Fruit fly (Drosophila melanogaster) whole organism, wandering third instar larva: ENCODE results near the gene osp.

Experiments
- Abd-B ChIP-seq: fragments of >200 bp; optimal IDR thresholded peaks from 2 replicates; lab custom pipeline; 2017; ENCODE audit warnings: missing biosample characterization, missing genetic modification characterization
- CG32264 ChIP-seq: fragments of 200-800 bp; sonication (Bioruptor generic); optimal IDR thresholded peaks from 2 replicates; lab custom pipeline; 2016; ENCODE audit warnings: missing biosample characterization, missing genetic modification characterization
- CG9705 ChIP-seq: fragments of 200-800 bp; sonication (Bioruptor generic); optimal IDR thresholded peaks from 2 replicates; lab custom pipeline; 2018; ENCODE audit warnings: missing biosample characterization, mild to moderate bottlenecking, missing genetic modification characterization
- CrebA ChIP-seq: fragments of 200-800 bp; sonication (Bioruptor generic); optimal IDR thresholded peaks from 2 replicates; lab custom pipeline; 2016; ENCODE audit warnings: missing biosample characterization, mild to moderate bottlenecking, missing genetic modification characterization, borderline replicate concordance
- Dif ChIP-seq: fragments of 200-275, 200-300 bp; sonication (Bioruptor generic); optimal IDR thresholded peaks from 2 replicates; lab custom pipeline; 2018; ENCODE audit warnings: missing biosample characterization, missing genetic modification characterization; ENCODE audit not compliant: partially characterized antibody
- GATAd ChIP-seq: sonication (Bioruptor generic); optimal IDR thresholded peaks from 2 replicates; lab custom pipeline; 2016; ENCODE audit warnings: missing biosample characterization, missing genetic modification characterization
- HLH106 ChIP-seq: fragments of 200-800 bp; optimal IDR thresholded peaks from 3 replicates; lab custom pipeline; 2019; ENCODE audit warnings: missing biosample characterization, mild to moderate bottlenecking, missing genetic modification characterization, moderate library complexity
- Hnf4 ChIP-seq: fragments of 200-800 bp; sonication (Bioruptor generic); optimal IDR thresholded peaks from 2 replicates; lab custom pipeline; 2016; ENCODE audit warnings: missing biosample characterization, mild to moderate bottlenecking, missing genetic modification characterization
- Hr78 ChIP-seq: fragments of >200 bp; optimal IDR thresholded peaks from 2 replicates; lab custom pipeline; 2017; ENCODE audit warnings: missing biosample characterization, missing genetic modification characterization
- Jra ChIP-seq: sonication (Bioruptor generic); optimal IDR thresholded peaks from 2 replicates; lab custom pipeline; 2016; ENCODE audit warnings: missing biosample characterization, missing genetic modification characterization
- Mio ChIP-seq: sonication (Bioruptor generic); optimal IDR thresholded peaks from 2 replicates; lab custom pipeline; 2016; ENCODE audit warnings: missing biosample characterization, missing genetic modification characterization
- Myc ChIP-seq: fragments of >200 bp; optimal IDR thresholded peaks from 2 replicates; lab custom pipeline; 2017
- N ChIP-seq: fragments of >200 bp; optimal IDR thresholded peaks from 2 replicates; lab custom pipeline; 2018; ENCODE audit warnings: missing biosample characterization, missing external identifiers, missing genetic modification characterization
- OdsH ChIP-seq: fragments of 200-800 bp; sonication (Bioruptor generic); optimal IDR thresholded peaks from 2 replicates; lab custom pipeline; 2016; ENCODE audit warnings: missing biosample characterization, mild to moderate bottlenecking, missing genetic modification characterization
- Rel ChIP-seq, 2 experiments: fragments of 200-800 bp; sonication (Bioruptor generic) in 1 of 2; optimal IDR thresholded peaks; 2 replicates in 1 of 2; 3 replicates in 1 of 2; lab custom pipeline; 2016 to 2019; ENCODE audit warnings: mild to moderate bottlenecking in 2 of 2, missing biosample characterization in 2 of 2, missing genetic modification characterization in 2 of 2, moderate library complexity in 1 of 2
- Sp1 ChIP-seq: fragments of 200-800 bp; sonication (Bioruptor generic); optimal IDR thresholded peaks from 3 replicates; lab custom pipeline; 2019; ENCODE audit warnings: missing biosample characterization, mild to moderate bottlenecking, missing genetic modification characterization, moderate library complexity
- Vsx2 ChIP-seq: fragments of 200-300, 225-300 bp; sonication (Bioruptor generic); optimal IDR thresholded peaks from 2 replicates; lab custom pipeline; 2018; ENCODE audit warnings: missing biosample characterization, missing genetic modification characterization; ENCODE audit not compliant: partially characterized antibody
- br ChIP-seq: fragments of 200-800 bp; sonication (Bioruptor generic); optimal IDR thresholded peaks from 2 replicates; lab custom pipeline; 2016; ENCODE audit warnings: missing biosample characterization, missing genetic modification characterization
- brk ChIP-seq: fragments of 200-800 bp; sonication (Bioruptor generic); optimal IDR thresholded peaks from 2 replicates; lab custom pipeline; 2016; ENCODE audit warnings: missing biosample characterization, mild to moderate bottlenecking, missing genetic modification characterization
- dl ChIP-seq, 2 experiments: fragments of 175-275, 200-275 bp in 1 of 2; fragments of 200-275 bp in 1 of 2; sonication (Bioruptor generic); optimal IDR thresholded peaks; lab custom pipeline; 2018; ENCODE audit warnings: mild to moderate bottlenecking in 2 of 2, missing biosample characterization in 2 of 2, missing genetic modification characterization in 2 of 2, moderate library complexity in 2 of 2; ENCODE audit not compliant: partially characterized antibody in 2 of 2, insufficient read depth in 1 of 2
- dmrt93B ChIP-seq: fragments of 200-800 bp; sonication (Bioruptor generic); optimal IDR thresholded peaks from 2 replicates; lab custom pipeline; 2018; ENCODE audit warnings: missing biosample characterization, mild to moderate bottlenecking, missing genetic modification characterization
- ey ChIP-seq: fragments of 200-800 bp; sonication (Bioruptor generic); optimal IDR thresholded peaks from 2 replicates; lab custom pipeline; 2016; ENCODE audit warnings: missing biosample characterization, missing genetic modification characterization
- foxo ChIP-seq, 2 experiments: fragments of 200-800 bp; sonication (Bioruptor generic); optimal IDR thresholded peaks; 2 replicates in 1 of 2; 3 replicates in 1 of 2; lab custom pipeline; 2016 to 2017; ENCODE audit warnings: missing biosample characterization in 2 of 2, missing genetic modification characterization in 2 of 2
- fru ChIP-seq: fragments of 200-800 bp; sonication (Bioruptor generic); optimal IDR thresholded peaks from 3 replicates; lab custom pipeline; 2016; ENCODE audit warnings: missing biosample characterization, mild to moderate bottlenecking, missing genetic modification characterization
- h ChIP-seq: fragments of 200-800 bp; sonication (Bioruptor generic); optimal IDR thresholded peaks from 3 replicates; lab custom pipeline; 2016; ENCODE audit warnings: missing biosample characterization, mild to moderate bottlenecking, missing genetic modification characterization
- jim ChIP-seq: fragments of 175-275, 200-325 bp; sonication (Bioruptor generic); optimal IDR thresholded peaks from 2 replicates; lab custom pipeline; 2016; ENCODE audit warnings: missing biosample characterization, mild to moderate bottlenecking, missing genetic modification characterization
- pan ChIP-seq: fragments of >200 bp; optimal IDR thresholded peaks from 2 replicates; lab custom pipeline; 2017
- psq ChIP-seq: fragments of 200-800 bp; sonication (Bioruptor generic); optimal IDR thresholded peaks from 3 replicates; lab custom pipeline; 2017; ENCODE audit warnings: missing biosample characterization, mild to moderate bottlenecking, missing genetic modification characterization, moderate library complexity
- rgr ChIP-seq: fragments of 200-800 bp; sonication (Bioruptor generic); optimal IDR thresholded peaks from 3 replicates; lab custom pipeline; 2016; ENCODE audit warnings: missing biosample characterization, mild to moderate bottlenecking, missing genetic modification characterization
- sage ChIP-seq: fragments of 200-800 bp; sonication (Bioruptor generic); optimal IDR thresholded peaks from 2 replicates; lab custom pipeline; 2016; ENCODE audit warnings: missing biosample characterization, mild to moderate bottlenecking, missing genetic modification characterization
- sv ChIP-seq: fragments of 200-800 bp; sonication (Bioruptor generic); optimal IDR thresholded peaks from 3 replicates; lab custom pipeline; 2016; ENCODE audit warnings: missing biosample characterization, missing genetic modification characterization
- tai ChIP-seq: sonication (Bioruptor generic); optimal IDR thresholded peaks from 2 replicates; lab custom pipeline; 2016; ENCODE audit warnings: missing biosample characterization, missing genetic modification characterization
- usp ChIP-seq: fragments of >200 bp; optimal IDR thresholded peaks from 2 replicates; lab custom pipeline; 2017; ENCODE audit warnings: missing biosample characterization, missing genetic modification characterization
- woc ChIP-seq: sonication (Bioruptor generic); optimal IDR thresholded peaks from 2 replicates; lab custom pipeline; 2016; ENCODE audit warnings: missing biosample characterization, mild to moderate bottlenecking, missing genetic modification characterization

osp gene

DNA sequence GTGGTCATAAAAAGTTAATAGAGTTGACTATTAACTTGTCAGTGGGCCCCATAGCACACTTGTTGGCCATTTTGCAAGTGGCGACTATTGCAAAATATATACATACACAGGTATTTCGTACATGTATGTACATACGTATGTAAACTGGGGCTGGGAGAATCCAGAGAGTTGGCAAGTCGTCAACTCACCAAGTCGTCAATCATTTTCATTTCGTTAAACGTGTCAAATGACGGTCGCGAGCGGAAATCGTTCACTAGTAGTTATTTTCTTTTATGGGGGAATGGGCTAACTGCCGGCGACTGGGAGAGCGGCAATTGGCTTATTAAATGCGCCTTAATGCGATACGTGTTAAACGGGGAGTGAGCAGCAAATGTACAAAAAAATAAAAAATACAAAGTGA, 60.4 kb downstream of the osp start:
- TF ChIP-seq dl (GFP tag; optimal IDR thresholded peaks at IDR 0.05; lab: Kevin White, UChicago; ENCODE audit: insufficient read depth in 1 of 2, partially characterized antibody in 2 of 2) (no peak), Hr78 (no peak), Dif (no peak), dmrt93B (GFP tag; lab: Kevin White, UChicago) (no peak), Sp1 (GFP tag; lab: Kevin White, UChicago) (no peak), woc (GFP tag; lab: Kevin White, UChicago) (no peak), Rel (GFP tag; optimal IDR thresholded peaks at IDR 0.05; lab: Kevin White, UChicago) (no peak), Rel (tag; optimal IDR thresholded peaks at IDR 0.05; lab: Kevin White, UChicago) (no peak), sv (GFP tag; lab: Kevin White, UChicago) (no peak), h (GFP tag; lab: Kevin White, UChicago) (no peak), foxo (GFP tag; optimal IDR thresholded peaks at IDR 0.05; lab: Kevin White, UChicago) (no peak), GATAd (GFP tag; lab: Kevin White, UChicago) (no peak), ey (GFP tag; lab: Kevin White, UChicago) (no peak)
- TF ChIP-seq, all 38 proteins: peak for 0

DNA sequence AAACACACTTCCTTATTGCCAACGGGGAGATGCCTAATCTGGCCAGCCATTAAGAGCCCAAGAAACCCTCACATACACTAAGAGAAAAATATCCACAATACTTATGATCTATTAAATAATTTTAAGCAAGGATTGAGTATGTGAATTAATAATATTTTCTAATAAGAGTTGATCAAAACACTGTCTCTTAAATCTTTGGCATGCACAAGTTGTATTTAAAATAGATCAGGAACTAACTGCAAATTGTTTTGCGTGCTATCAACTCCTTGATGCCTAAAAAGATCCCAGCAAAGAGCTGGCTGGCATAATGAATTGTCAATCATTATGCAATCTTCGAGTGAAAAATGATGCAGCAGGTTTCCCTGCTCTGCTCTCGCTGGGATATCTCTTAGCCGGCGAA, 62.0 kb downstream of the osp start:
- TF ChIP-seq Rel (GFP tag; optimal IDR thresholded peaks at IDR 0.05; lab: Kevin White, UChicago) (no peak), Rel (tag; optimal IDR thresholded peaks at IDR 0.05; lab: Kevin White, UChicago) (no peak), CrebA (no peak), foxo (GFP tag; optimal IDR thresholded peaks at IDR 0.05; lab: Kevin White, UChicago) (no peak), dl (GFP tag; optimal IDR thresholded peaks at IDR 0.05; lab: Kevin White, UChicago; ENCODE audit: insufficient read depth in 1 of 2, partially characterized antibody in 2 of 2) (no peak), Dif (no peak), psq (no peak), Sp1 (GFP tag; lab: Kevin White, UChicago) (no peak), Hr78 (no peak), br (GFP tag; lab: Kevin White, UChicago) (no peak), ey (GFP tag; lab: Kevin White, UChicago) (no peak), Hnf4 (no peak), brk (no peak), Myc (lab: Kevin White, UChicago) (no peak), CG32264 (no peak), usp (GFP tag; lab: Kevin White, UChicago) (no peak), OdsH (GFP tag; lab: Kevin White, UChicago) (no peak), Mio (GFP tag; lab: Kevin White, UChicago) (no peak), Vsx2 (no peak)

DNA sequence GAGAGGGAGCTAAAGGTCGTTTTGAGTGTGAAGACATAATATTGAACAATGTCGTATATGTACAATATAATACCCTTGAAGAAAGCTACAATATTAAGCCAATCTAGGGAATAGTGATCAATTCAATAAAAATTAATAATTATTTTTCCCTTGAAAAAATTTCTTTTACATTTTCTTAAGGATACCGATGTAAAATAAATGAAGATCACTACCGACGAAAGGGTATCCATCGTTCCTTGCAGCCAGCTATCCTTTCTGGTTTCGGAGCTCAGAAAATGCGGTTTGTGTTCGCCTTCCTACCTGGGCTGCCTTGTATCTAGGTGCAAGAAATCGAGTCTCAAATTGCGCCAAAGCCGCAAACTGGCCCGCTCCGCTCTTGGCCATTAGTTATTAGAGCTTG, 64.5 kb downstream of the osp start:
- TF ChIP-seq pan (lab: Kevin White, UChicago) = no peak
- TF ChIP-seq Rel (GFP tag; optimal IDR thresholded peaks at IDR 0.05; lab: Kevin White, UChicago) = no peak
- no peak for TF ChIP-seq Rel (tag; optimal IDR thresholded peaks at IDR 0.05; lab: Kevin White, UChicago)
- TF ChIP-seq CG9705 = no peak
- TF ChIP-seq Abd-B = no peak
- TF ChIP-seq Jra (GFP tag; lab: Kevin White, UChicago) = no peak
- no peak for TF ChIP-seq sv (GFP tag; lab: Kevin White, UChicago)
- no peak for TF ChIP-seq brk
- no peak for TF ChIP-seq Vsx2
- no peak for TF ChIP-seq usp (GFP tag; lab: Kevin White, UChicago)
- no peak for TF ChIP-seq br (GFP tag; lab: Kevin White, UChicago)
- TF ChIP-seq fru (GFP tag; lab: Kevin White, UChicago) = no peak
- TF ChIP-seq HLH106 = no peak
- no peak for TF ChIP-seq jim (GFP tag; lab: Kevin White, UChicago)

DNA sequence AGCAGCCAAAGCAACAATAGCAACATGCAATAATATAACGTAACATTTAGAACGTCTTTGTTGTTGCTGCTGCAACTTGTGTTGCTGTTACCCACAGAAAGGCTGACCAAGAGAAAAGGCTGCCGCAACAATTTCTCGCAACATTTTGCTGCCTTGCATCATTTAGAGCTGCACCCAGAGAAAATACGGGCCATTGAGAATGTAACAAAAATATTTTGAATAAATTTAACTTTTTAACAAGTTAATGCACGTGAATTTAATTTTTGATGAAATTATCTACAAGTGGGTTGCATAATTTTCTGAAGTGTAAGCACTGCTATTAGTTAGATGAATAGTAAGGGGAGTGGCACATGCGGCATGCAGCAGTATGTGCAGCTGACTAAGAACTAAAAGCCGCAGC, 65.3 kb downstream of the osp start:
- TF ChIP-seq CrebA (no peak), ey (GFP tag; lab: Kevin White, UChicago) (peak; percentile 6), usp (GFP tag; lab: Kevin White, UChicago) (no peak), woc (GFP tag; lab: Kevin White, UChicago) (no peak), Myc (lab: Kevin White, UChicago) (no peak), HLH106 (no peak)

- TF ChIP-seq psq (peak; percentile 49), rgr (GFP tag; lab: Kevin White, UChicago) (peak; percentile 66), Rel (GFP tag; optimal IDR thresholded peaks at IDR 0.05; lab: Kevin White, UChicago) (no peak), Rel (tag; optimal IDR thresholded peaks at IDR 0.05; lab: Kevin White, UChicago) (no peak), Mio (GFP tag; lab: Kevin White, UChicago) (no peak), Dif (no peak), CrebA (no peak), woc (GFP tag; lab: Kevin White, UChicago) (peak; percentile 54), sage (GFP tag; lab: Kevin White, UChicago) (peak; percentile 19), br (GFP tag; lab: Kevin White, UChicago) (peak; percentile 67), ey (GFP tag; lab: Kevin White, UChicago) (peak; percentile 71), CG9705 (no peak), Sp1 (GFP tag; lab: Kevin White, UChicago) (peak; percentile 52), CG32264 (peak; percentile 41), dl (GFP tag; optimal IDR thresholded peaks at IDR 0.05; lab: Kevin White, UChicago; ENCODE audit: insufficient read depth in 1 of 2, partially characterized antibody in 2 of 2) (no peak), Vsx2 (no peak), brk (no peak), Hnf4 (peak; percentile 50), sv (GFP tag; lab: Kevin White, UChicago) (no peak), tai (GFP tag; lab: Kevin White, UChicago) (peak; percentile 2), usp (GFP tag; lab: Kevin White, UChicago) (no peak), fru (GFP tag; lab: Kevin White, UChicago) (peak; percentile 83), foxo (GFP tag; optimal IDR thresholded peaks at IDR 0.05; lab: Kevin White, UChicago) (peak in 1 of 2 experiments; percentile 80), jim (GFP tag; lab: Kevin White, UChicago) (no peak), OdsH (GFP tag; lab: Kevin White, UChicago) (peak; percentile 66), h (GFP tag; lab: Kevin White, UChicago) (peak; percentile 81), HLH106 (peak; percentile 46), GATAd (GFP tag; lab: Kevin White, UChicago) (no peak), dmrt93B (GFP tag; lab: Kevin White, UChicago) (peak; percentile 27), N (GFP tag; lab: Kevin White, UChicago) (no peak)
Observed at dm6 chr2L:14622182-14622581, 67.0 kb downstream of the osp start.
